Fruit fly (Drosophila melanogaster) whole organism, embryonic: ENCODE data around the gene CG11699.

Experiments used
- Adf1 ChIP-seq: fragments of 200-800 bp; sonication (Bioruptor generic); IDR thresholded peaks from 2 replicates; pipeline ENCODE4 v1.3.6; 2022; ENCODE audit warnings: missing biosample characterization, missing genetic modification characterization
- Antp ChIP-seq: fragments of 200-800 bp; sonication (Bioruptor generic); optimal IDR thresholded peaks from 3 replicates; lab custom pipeline; 2016; ENCODE audit warnings: missing biosample characterization, missing genetic modification characterization
- BtbVII ChIP-seq: fragments of 200-800 bp; sonication (Bioruptor generic); optimal IDR thresholded peaks from 3 replicates; lab custom pipeline; 2017; ENCODE audit warnings: missing biosample characterization, mild to moderate bottlenecking, missing genetic modification characterization
- CG10321 ChIP-seq: fragments of 200-800 bp; sonication (Bioruptor generic); IDR thresholded peaks from 2 replicates; pipeline ENCODE4 v1.3.6; 2022; ENCODE audit warnings: missing biosample characterization, missing genetic modification characterization
- CG11723 ChIP-seq: fragments of 200-800 bp; sonication (Bioruptor generic); optimal IDR thresholded peaks from 2 replicates; lab custom pipeline; 2017; ENCODE audit warnings: missing biosample characterization, mild to moderate bottlenecking, missing genetic modification characterization
- CG12104 ChIP-seq: fragments of 200-800 bp; sonication (Bioruptor generic); optimal IDR thresholded peaks from 3 replicates; lab custom pipeline; 2016; ENCODE audit warnings: missing biosample characterization, missing genetic modification characterization
- CG12942 ChIP-seq: fragments of 200-800 bp; sonication (Bioruptor generic); optimal IDR thresholded peaks from 3 replicates; lab custom pipeline; 2016; ENCODE audit warnings: missing biosample characterization, missing genetic modification characterization
- CG14014 ChIP-seq: fragments of 200-800 bp; sonication (Bioruptor generic); IDR thresholded peaks from 2 replicates; pipeline ENCODE4 v1.3.6; 2022; ENCODE audit warnings: missing biosample characterization, missing genetic modification characterization
- CG14050 ChIP-seq: fragments of 200-800 bp; sonication (Bioruptor generic); IDR thresholded peaks from 3 replicates; pipeline ENCODE4 v1.3.6; 2022; ENCODE audit warnings: missing biosample characterization, missing genetic modification characterization
- CG15514 ChIP-seq: fragments of 200-800 bp; sonication (Bioruptor generic); optimal IDR thresholded peaks from 3 replicates; lab custom pipeline; 2017; ENCODE audit warnings: missing biosample characterization, missing genetic modification characterization, mild to moderate bottlenecking, moderate library complexity, missing genetic modification reagents
- CG15696 ChIP-seq: fragments of 200-800 bp; sonication (Bioruptor generic); optimal IDR thresholded peaks from 2 replicates; lab custom pipeline; 2019; ENCODE audit warnings: missing biosample characterization, mild to moderate bottlenecking, missing genetic modification characterization, moderate library complexity
- CG2129 ChIP-seq: fragments of 200-800 bp; sonication (Bioruptor generic); IDR thresholded peaks from 2 replicates; pipeline ENCODE4 v1.3.6; 2022; ENCODE audit warnings: missing biosample characterization, missing genetic modification characterization; ENCODE audit not compliant: partially characterized antibody
- CG2678 ChIP-seq: fragments of 200-800 bp; sonication (Bioruptor generic); optimal IDR thresholded peaks from 3 replicates; lab custom pipeline; 2019; ENCODE audit warnings: missing biosample characterization, mild to moderate bottlenecking, missing genetic modification characterization, moderate library complexity
- CG3065 ChIP-seq: fragments of 200-800 bp; sonication (Bioruptor generic); optimal IDR thresholded peaks from 2 replicates; lab custom pipeline; 2016; ENCODE audit warnings: missing biosample characterization, missing genetic modification characterization
- CG33213 ChIP-seq: fragments of 200-800 bp; sonication (Bioruptor generic); optimal IDR thresholded peaks from 3 replicates; lab custom pipeline; 2016; ENCODE audit warnings: missing biosample characterization, missing genetic modification characterization
- CG4707 ChIP-seq: fragments of 200-800 bp; sonication (Bioruptor generic); optimal IDR thresholded peaks from 2 replicates; lab custom pipeline; 2018; ENCODE audit warnings: missing biosample characterization, mild to moderate bottlenecking, missing genetic modification characterization, moderate library complexity
- CG4730 ChIP-seq: fragments of 200-800 bp; sonication (Bioruptor generic); IDR thresholded peaks from 2 replicates; pipeline ENCODE4 v1.3.6; 2022; ENCODE audit warnings: missing biosample characterization, missing genetic modification characterization
- CG5245 ChIP-seq: fragments of 200-800 bp; sonication (Bioruptor generic); optimal IDR thresholded peaks from 3 replicates; lab custom pipeline; 2016; ENCODE audit warnings: missing biosample characterization, missing genetic modification characterization
- CG6854 ChIP-seq: fragments of 200-800 bp; sonication (Bioruptor generic); optimal IDR thresholded peaks from 3 replicates; lab custom pipeline; 2017; ENCODE audit warnings: missing biosample characterization, mild to moderate bottlenecking, missing genetic modification characterization
- CG7745 ChIP-seq: fragments of 200-800 bp; sonication (Bioruptor generic); optimal IDR thresholded peaks from 2 replicates; lab custom pipeline; 2018; ENCODE audit warnings: missing biosample characterization, mild to moderate bottlenecking, missing genetic modification characterization, moderate library complexity
- CG9437 ChIP-seq: fragments of 200-800 bp; sonication (Bioruptor generic); optimal IDR thresholded peaks from 2 replicates; lab custom pipeline; 2018; ENCODE audit warnings: missing biosample characterization, mild to moderate bottlenecking, missing genetic modification characterization
- CG9876 ChIP-seq: fragments of 200-800 bp; sonication (Bioruptor generic); optimal IDR thresholded peaks from 2 replicates; lab custom pipeline; 2016; ENCODE audit warnings: missing biosample characterization, missing genetic modification characterization
- CTCF ChIP-seq: fragments of 200-800 bp; sonication (Bioruptor generic); optimal IDR thresholded peaks from 2 replicates; lab custom pipeline; 2017; ENCODE audit warnings: missing biosample characterization, mild to moderate bottlenecking, missing genetic modification characterization, moderate library complexity
- Dek ChIP-seq: fragments of 200-800 bp; sonication (Bioruptor generic); optimal IDR thresholded peaks from 3 replicates; lab custom pipeline; 2019; ENCODE audit warnings: missing biosample characterization, mild to moderate bottlenecking, missing genetic modification characterization, moderate library complexity
- Dip3 ChIP-seq: fragments of 200-800 bp; sonication (Bioruptor generic); optimal IDR thresholded peaks from 3 replicates; lab custom pipeline; 2016; ENCODE audit warnings: missing biosample characterization, missing genetic modification characterization
- Gsc ChIP-seq: fragments of 200-800 bp; sonication (Bioruptor generic); IDR thresholded peaks from 2 replicates; pipeline ENCODE4 v1.3.6; 2022; ENCODE audit warnings: missing biosample characterization, missing genetic modification characterization
- H2.0 ChIP-seq: fragments of 200-800 bp; sonication (Bioruptor generic); IDR thresholded peaks from 2 replicates; pipeline ENCODE4 v1.3.6; 2022; ENCODE audit warnings: missing biosample characterization, missing genetic modification characterization
- Kr ChIP-seq: fragments of 200-800 bp; sonication (Bioruptor generic); optimal IDR thresholded peaks from 2 replicates; lab custom pipeline; 2017; ENCODE audit warnings: missing biosample characterization, mild to moderate bottlenecking, missing genetic modification characterization
- Sox102F ChIP-seq: fragments of 200-800 bp; sonication (Bioruptor generic); optimal IDR thresholded peaks from 2 replicates; lab custom pipeline; 2018; ENCODE audit warnings: missing biosample characterization, mild to moderate bottlenecking, missing genetic modification characterization, moderate library complexity
- Sry-β ChIP-seq: fragments of 200-800 bp; sonication (Bioruptor generic); optimal IDR thresholded peaks from 2 replicates; lab custom pipeline; 2018; ENCODE audit warnings: missing biosample characterization, mild to moderate bottlenecking, missing genetic modification characterization, moderate library complexity
- Ssrp ChIP-seq: fragments of 200-800 bp; sonication (Bioruptor generic); optimal IDR thresholded peaks from 2 replicates; lab custom pipeline; 2018; ENCODE audit warnings: missing biosample characterization, mild to moderate bottlenecking, missing genetic modification characterization, moderate library complexity
- Trl ChIP-seq, 3 experiments: fragments of >200 bp in 2 of 3; fragments of 200-800 bp in 1 of 3; sonication (Bioruptor generic) in 1 of 3; optimal IDR thresholded peaks; 2 replicates in 1 of 3; 3 replicates in 2 of 3; lab custom pipeline; 2016 to 2017; ENCODE audit warnings: missing biosample characterization in 1 of 3, missing genetic modification characterization in 1 of 3
- ab ChIP-seq: fragments of 200-800 bp; sonication (Bioruptor generic); optimal IDR thresholded peaks from 2 replicates; lab custom pipeline; 2016; ENCODE audit warnings: missing biosample characterization, missing genetic modification characterization
- cas ChIP-seq: fragments of 200-800 bp; sonication (Bioruptor generic); IDR thresholded peaks from 2 replicates; pipeline ENCODE4 v1.3.6; 2022; ENCODE audit warnings: missing biosample characterization, missing genetic modification characterization
- cato ChIP-seq: fragments of 200-800 bp; sonication (Bioruptor generic); optimal IDR thresholded peaks from 2 replicates; lab custom pipeline; 2016; ENCODE audit warnings: missing biosample characterization, missing genetic modification characterization, borderline replicate concordance
- emc ChIP-seq: fragments of 200-800 bp; sonication (Bioruptor generic); optimal IDR thresholded peaks from 2 replicates; lab custom pipeline; 2016; ENCODE audit warnings: missing biosample characterization, missing genetic modification characterization
- ems ChIP-seq: fragments of 200-800 bp; sonication (Bioruptor generic); optimal IDR thresholded peaks from 3 replicates; lab custom pipeline; 2016; ENCODE audit warnings: missing biosample characterization, missing genetic modification characterization
- gt ChIP-seq: fragments of 200-800 bp; sonication (Bioruptor generic); IDR thresholded peaks from 2 replicates; pipeline ENCODE4 v1.3.6; 2022; ENCODE audit warnings: missing biosample characterization, missing genetic modification characterization
- hbn ChIP-seq: fragments of 200-800 bp; sonication (Bioruptor generic); IDR thresholded peaks from 2 replicates; pipeline ENCODE4 v1.3.6; 2022; ENCODE audit warnings: missing biosample characterization, missing genetic modification characterization; ENCODE audit not compliant: partially characterized antibody
- hth ChIP-seq: fragments of >200 bp; optimal IDR thresholded peaks from 2 replicates; lab custom pipeline; 2017; ENCODE audit warnings: inconsistent platforms
- mirr ChIP-seq: fragments of 200-800 bp; sonication (Bioruptor generic); optimal IDR thresholded peaks from 3 replicates; lab custom pipeline; 2018; ENCODE audit warnings: missing biosample characterization, mild to moderate bottlenecking, missing genetic modification characterization
- nom ChIP-seq: fragments of 200-800 bp; sonication (Bioruptor generic); optimal IDR thresholded peaks from 2 replicates; lab custom pipeline; 2017; ENCODE audit warnings: missing biosample characterization, missing genetic modification characterization, mild to moderate bottlenecking, moderate library complexity, missing genetic modification reagents
- psq ChIP-seq: fragments of 200-800 bp; sonication (Bioruptor generic); optimal IDR thresholded peaks from 2 replicates; lab custom pipeline; 2017; ENCODE audit warnings: missing biosample characterization, missing genetic modification characterization
- row ChIP-seq: fragments of 200-800 bp; sonication (Bioruptor generic); IDR thresholded peaks from 3 replicates; pipeline ENCODE4 v1.3.6; 2022; ENCODE audit warnings: missing biosample characterization, missing genetic modification characterization
- salm ChIP-seq: fragments of 200-800 bp; sonication (Bioruptor generic); optimal IDR thresholded peaks from 2 replicates; lab custom pipeline; 2018; ENCODE audit warnings: missing biosample characterization, mild to moderate bottlenecking, missing genetic modification characterization
- sug ChIP-seq: fragments of 200-800 bp; optimal IDR thresholded peaks from 2 replicates; lab custom pipeline; 2019; ENCODE audit warnings: missing biosample characterization, mild to moderate bottlenecking, missing genetic modification characterization, moderate library complexity
- tna ChIP-seq: fragments of 200-800 bp; sonication (Bioruptor generic); IDR thresholded peaks from 2 replicates; pipeline ENCODE4 v1.3.6; 2022; ENCODE audit warnings: missing biosample characterization, missing genetic modification characterization; ENCODE audit not compliant: partially characterized antibody
- tup ChIP-seq: fragments of 200-800 bp; sonication (Bioruptor generic); optimal IDR thresholded peaks from 2 replicates; lab custom pipeline; 2016; ENCODE audit warnings: missing biosample characterization, mild to moderate bottlenecking, missing genetic modification characterization, moderate library complexity
- unc-4 ChIP-seq: fragments of 200-800 bp; sonication (Bioruptor generic); IDR thresholded peaks from 2 replicates; pipeline ENCODE4 v1.3.6; 2022; ENCODE audit warnings: missing biosample characterization, missing genetic modification characterization; ENCODE audit not compliant: partially characterized antibody
- zen ChIP-seq: fragments of 200-800 bp; sonication (Bioruptor generic); optimal IDR thresholded peaks from 3 replicates; lab custom pipeline; 2018; ENCODE audit warnings: missing biosample characterization, mild to moderate bottlenecking, missing genetic modification characterization, moderate library complexity
- zen2 ChIP-seq: fragments of 200-800 bp; sonication (Bioruptor generic); IDR thresholded peaks from 3 replicates; pipeline ENCODE4 v1.3.6; 2022; ENCODE audit warnings: missing biosample characterization, missing genetic modification characterization; ENCODE audit not compliant: partially characterized antibody

Gene CG11699

dm6 chrX:11576540-11576939 is 6.1 kb downstream of the CG11699 start, which contains the start of gene CG11695 (continued):
- TF ChIP-seq emc (GFP tag; lab: Kevin White, UChicago) (no peak), Ssrp (peak; percentile 62), CTCF (GFP tag; lab: Kevin White, UChicago) (no peak), CG12942 (GFP tag; lab: Kevin White, UChicago) (peak; percentile 56), CG14014 (GFP tag; lab: Robert Waterston, UW) (peak; percentile 70), CG2678 (tag; lab: Kevin White, UChicago) (peak; percentile 75), Sry-β (GFP tag; lab: Kevin White, UChicago) (peak; percentile 95), tup (GFP tag; lab: Kevin White, UChicago) (no peak), tna (no peak), CG15696 (peak; percentile 73), Sox102F (GFP tag; lab: Kevin White, UChicago) (no peak), CG9876 (GFP tag; lab: Kevin White, UChicago) (peak; percentile 0), CG33213 (no peak), CG3065 (GFP tag; lab: Kevin White, UChicago) (no peak), row (GFP tag; lab: Robert Waterston, UW) (peak; percentile 93), gt (GFP tag; lab: Robert Waterston, UW) (no peak), CG12104 (peak; percentile 16), CG7745 (tag; lab: Kevin White, UChicago) (no peak), mirr (GFP tag; lab: Kevin White, UChicago) (peak; percentile 35), H2.0 (GFP tag; lab: Robert Waterston, UW) (peak; percentile 33; the same call in 1 of the 2 replicates), Kr (GFP tag; lab: Kevin White, UChicago) (no peak), Dip3 (peak; percentile 52), salm (tag; lab: Kevin White, UChicago) (peak; percentile 27), CG9437 (GFP tag; lab: Kevin White, UChicago) (no peak), BtbVII (GFP tag; lab: Kevin White, UChicago) (peak; percentile 16), CG4707 (GFP tag; lab: Kevin White, UChicago) (peak; percentile 21), hbn (GFP tag; lab: Robert Waterston, UW) (no peak), CG5245 (GFP tag; lab: Kevin White, UChicago) (peak; percentile 30), cato (no peak), Trl (optimal IDR thresholded peaks at IDR 0.05; lab: Kevin White, UChicago) (no peak), Trl (GFP tag; optimal IDR thresholded peaks at IDR 0.05; lab: Kevin White, UChicago) (peak; percentile 36), hth (lab: Kevin White, UChicago) (no peak), CG15514 (GFP tag; lab: Kevin White, UChicago) (peak; percentile 81), psq (GFP tag; lab: Kevin White, UChicago) (no peak), sug (peak; percentile 82), ab (no peak), Adf1 (GFP tag; lab: Robert Waterston, UW) (peak; percentile 43), zen2 (GFP tag; lab: Robert Waterston, UW) (no peak), CG4730 (GFP tag; lab: Robert Waterston, UW) (no peak), ems (peak; percentile 25), CG14050 (GFP tag; lab: Robert Waterston, UW) (no peak), CG6854 (GFP tag; lab: Kevin White, UChicago) (no peak), cas (peak; percentile 46; the same call in 1 of the 2 replicates), zen (tag; lab: Kevin White, UChicago) (peak; percentile 54), CG11723 (GFP tag; lab: Kevin White, UChicago) (peak; percentile 13), CG10321 (GFP tag; lab: Robert Waterston, UW) (no peak), Antp (peak; percentile 50), nom (GFP tag; lab: Kevin White, UChicago) (peak; percentile 67), Gsc (GFP tag; lab: Robert Waterston, UW) (no peak), unc-4 (no peak), CG2129 (GFP tag; lab: Robert Waterston, UW) (no peak), Dek (tag; lab: Kevin White, UChicago) (peak; percentile 64)
